Fruit fly (Drosophila melanogaster) whole organism, embryonic: ENCODE measurements around the gene Bcat.

ENCODE experiments used
- CG17328 ChIP-seq: fragments of 200-800 bp; sonication (Bioruptor generic); IDR thresholded peaks from 2 replicates; pipeline ENCODE4 v1.3.6; 2022; ENCODE audit warnings: missing biosample characterization, missing genetic modification characterization
- gcm ChIP-seq: fragments of 200-800 bp; sonication (Bioruptor generic); optimal IDR thresholded peaks from 2 replicates; lab custom pipeline; 2019; ENCODE audit warnings: missing biosample characterization, mild to moderate bottlenecking, missing genetic modification characterization, moderate library complexity
- usp ChIP-seq: fragments of >200 bp; optimal IDR thresholded peaks from 2 replicates; lab custom pipeline; 2017; ENCODE audit warnings: missing biosample characterization, missing genetic modification characterization

DNA sequence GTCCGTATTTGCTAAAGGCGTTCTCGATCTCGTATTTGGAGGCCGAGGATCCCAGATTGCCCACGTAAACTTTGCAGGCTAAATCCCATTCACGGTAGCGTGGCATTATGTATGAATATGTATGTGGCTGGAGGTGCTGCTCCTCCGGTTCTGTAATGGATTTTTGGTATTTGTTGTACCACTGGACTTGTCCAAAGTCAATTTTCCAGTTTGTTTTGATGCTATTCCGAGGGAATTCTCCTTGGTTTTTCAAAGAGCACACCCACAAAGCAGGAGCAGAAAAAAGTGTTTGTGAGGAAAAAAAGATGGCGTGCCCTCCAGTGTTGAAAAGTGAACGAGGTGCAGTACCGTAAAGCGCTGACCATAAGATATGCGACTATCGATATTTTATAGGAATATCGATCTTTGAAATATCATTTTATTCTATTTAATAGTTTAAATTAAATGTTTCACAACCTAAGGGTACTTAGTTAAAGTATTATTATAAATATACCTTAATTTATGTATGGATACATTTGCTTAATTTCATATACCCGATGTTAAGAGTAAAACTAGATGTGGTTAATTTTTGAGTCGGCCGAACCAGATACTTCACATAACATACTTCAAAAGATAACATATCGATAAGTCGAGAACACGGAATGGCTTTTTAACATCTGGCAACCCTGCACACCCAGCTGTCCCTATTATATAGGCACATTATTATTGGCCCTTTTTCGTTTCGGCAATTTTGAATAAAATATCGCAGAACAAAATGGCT lies 11.9 kb upstream of the Bcat start, which contains the start of the genes Rbp1-like and Tim9a:
- TF ChIP-seq CG17328 (GFP tag; lab: Robert Waterston, UW), result no peak
- TF ChIP-seq gcm (GFP tag; lab: Kevin White, UChicago), result no peak
- no peak for TF ChIP-seq usp (GFP tag; lab: Kevin White, UChicago)
